Fruit fly (Drosophila melanogaster) whole organism, wandering third instar larva: ENCODE results near the gene egh.

ENCODE experiments used
- Hr83 ChIP-seq: fragments of 200-300 bp; sonication (Bioruptor generic); optimal IDR thresholded peaks from 2 replicates; lab custom pipeline; 2016; ENCODE audit warnings: missing biosample characterization, mild to moderate bottlenecking, missing genetic modification characterization, moderate library complexity; ENCODE audit not compliant: poor library complexity, severe bottlenecking
- Myc ChIP-seq: fragments of >200 bp; optimal IDR thresholded peaks from 2 replicates; lab custom pipeline; 2017
- Rel ChIP-seq, 2 experiments: fragments of 200-800 bp; sonication (Bioruptor generic) in 1 of 2; optimal IDR thresholded peaks; 2 replicates in 1 of 2; 3 replicates in 1 of 2; lab custom pipeline; 2016 to 2019; ENCODE audit warnings: mild to moderate bottlenecking in 2 of 2, missing biosample characterization in 2 of 2, missing genetic modification characterization in 2 of 2, moderate library complexity in 1 of 2
- br ChIP-seq: fragments of 200-800 bp; sonication (Bioruptor generic); optimal IDR thresholded peaks from 2 replicates; lab custom pipeline; 2016; ENCODE audit warnings: missing biosample characterization, missing genetic modification characterization
- dl ChIP-seq, 2 experiments: fragments of 175-275, 200-275 bp in 1 of 2; fragments of 200-275 bp in 1 of 2; sonication (Bioruptor generic); optimal IDR thresholded peaks; lab custom pipeline; 2018; ENCODE audit warnings: mild to moderate bottlenecking in 2 of 2, missing biosample characterization in 2 of 2, missing genetic modification characterization in 2 of 2, moderate library complexity in 2 of 2; ENCODE audit not compliant: partially characterized antibody in 2 of 2, insufficient read depth in 1 of 2
- dmrt93B ChIP-seq: fragments of 200-800 bp; sonication (Bioruptor generic); optimal IDR thresholded peaks from 2 replicates; lab custom pipeline; 2018; ENCODE audit warnings: missing biosample characterization, mild to moderate bottlenecking, missing genetic modification characterization
- pan ChIP-seq: fragments of >200 bp; optimal IDR thresholded peaks from 2 replicates; lab custom pipeline; 2017
- usp ChIP-seq: fragments of >200 bp; optimal IDR thresholded peaks from 2 replicates; lab custom pipeline; 2017; ENCODE audit warnings: missing biosample characterization, missing genetic modification characterization
- woc ChIP-seq: sonication (Bioruptor generic); optimal IDR thresholded peaks from 2 replicates; lab custom pipeline; 2016; ENCODE audit warnings: missing biosample characterization, mild to moderate bottlenecking, missing genetic modification characterization

DNA sequence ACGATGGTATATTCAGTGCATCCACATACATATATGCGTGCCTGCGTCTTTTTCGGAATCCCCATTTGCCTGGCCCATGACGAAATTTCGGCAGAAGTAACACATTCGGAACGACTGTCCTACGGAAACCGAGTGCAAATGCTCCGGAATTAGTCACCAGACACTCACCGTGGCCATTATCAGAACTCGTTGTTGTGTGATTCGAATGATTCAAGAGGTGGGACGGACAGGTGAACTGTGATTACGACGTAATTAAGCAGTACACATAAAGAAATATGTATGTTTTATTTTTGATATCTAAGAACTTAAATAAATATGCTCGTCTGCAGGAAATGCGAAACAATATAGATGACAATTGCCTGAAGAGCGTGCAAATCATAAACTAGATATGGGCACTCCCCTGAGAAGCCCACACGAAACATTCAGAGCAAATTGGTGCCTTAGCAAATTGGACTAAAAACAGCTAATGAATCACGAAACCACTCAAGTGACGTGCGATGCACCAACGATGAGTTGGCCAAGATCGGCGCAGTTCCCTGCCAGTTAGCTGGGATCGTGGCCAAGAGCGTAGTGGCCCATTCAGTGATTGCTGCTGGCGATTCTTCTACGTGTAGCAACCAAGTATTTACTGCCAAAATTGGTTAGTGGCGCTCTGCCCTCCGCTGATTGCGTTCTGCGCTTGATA is 3.2 kb downstream of the egh start:
- peak; percentile 34 for TF ChIP-seq dmrt93B (GFP tag; lab: Kevin White, UChicago)
- TF ChIP-seq dl (GFP tag; optimal IDR thresholded peaks at IDR 0.05; lab: Kevin White, UChicago; ENCODE audit: insufficient read depth in 1 of 2, partially characterized antibody in 2 of 2), result no peak
- peak; percentile 43 for TF ChIP-seq br (GFP tag; lab: Kevin White, UChicago)
- no peak for TF ChIP-seq usp (GFP tag; lab: Kevin White, UChicago)
- no peak for TF ChIP-seq woc (GFP tag; lab: Kevin White, UChicago)
- TF ChIP-seq pan (lab: Kevin White, UChicago), result no peak
- TF ChIP-seq Myc, result no peak
- TF ChIP-seq Hr83, result no peak
- no peak for TF ChIP-seq Rel (GFP tag; optimal IDR thresholded peaks at IDR 0.05; lab: Kevin White, UChicago)
- peak; percentile 75 for TF ChIP-seq Rel (tag; optimal IDR thresholded peaks at IDR 0.05; lab: Kevin White, UChicago)
